Worm (Caenorhabditis elegans): ENCODE results near the gene srw-135.
"Not testable (repeated sequence)": the region's sequence is repeated elsewhere in the genome, so short reads cannot be mapped to it uniquely, and the experiment has no call there.

The srw-135 gene

ce11 chrV:2976287-2976686 is 35.0 kb downstream of the srw-135 start, which contains the start of gene srw-124:
srw-124 (plus strand) TSS chrV:2976587.
- no peak for TF ChIP-seq unc-120 (tag; optimal IDR thresholded peaks at IDR 0.05; ENCODE audit: poor library complexity, severe bottlenecking)

- not testable (repeated sequence) for TF ChIP-seq lsy-2 (tag; optimal IDR thresholded peaks at IDR 0.05); zip-8 (tag; optimal IDR thresholded peaks at IDR 0.05); ceh-43 (GFP tag; optimal IDR thresholded peaks at IDR 0.05)
Measured at ce11 chrV:2975285-2975684, 36.0 kb downstream of the srw-135 start, which contains the start of gene srw-123. srw-123 (minus strand) TSS chrV:2975385.

ce11 chrV:2971307-2971999 is 39.8 kb downstream of the srw-135 start, which contains the start of gene srw-129:
srw-129 (plus strand) TSS chrV:2971949.
- TF ChIP-seq sptf-1 (tag; optimal IDR thresholded peaks at IDR 0.05) (no peak), blmp-1 (tag; optimal IDR thresholded peaks at IDR 0.05) (no peak), bed-3 (GFP tag; optimal IDR thresholded peaks at IDR 0.05) (no peak), nhr-28 (tag; optimal IDR thresholded peaks at IDR 0.05) (no peak), unc-39 (tag; optimal IDR thresholded peaks at IDR 0.05) (no peak), M03D4.4 (tag; optimal IDR thresholded peaks at IDR 0.05) (no peak), elt-1 (tag; optimal IDR thresholded peaks at IDR 0.05; ENCODE audit: borderline replicate concordance, insufficient read depth) (no peak), hlh-1 (tag; optimal IDR thresholded peaks at IDR 0.05) (no peak), elt-3 (tag; optimal IDR thresholded peaks at IDR 0.05) (no peak), nhr-2 (tag; optimal IDR thresholded peaks at IDR 0.05) (no peak), tbx-8 (GFP tag; optimal IDR thresholded peaks at IDR 0.05) (no peak), drap-1 (GFP tag; optimal IDR thresholded peaks at IDR 0.05) (no peak), ceh-43 (GFP tag; optimal IDR thresholded peaks at IDR 0.05) (no peak), unc-120 (tag; optimal IDR thresholded peaks at IDR 0.05; ENCODE audit: poor library complexity, severe bottlenecking) (no peak), lsy-2 (tag; optimal IDR thresholded peaks at IDR 0.05) (no peak), mab-5 (tag; optimal IDR thresholded peaks at IDR 0.05) (no peak)

- TF ChIP-seq elt-1 (tag; optimal IDR thresholded peaks at IDR 0.05; ENCODE audit: borderline replicate concordance, insufficient read depth) (no peak), M03D4.4 (tag; optimal IDR thresholded peaks at IDR 0.05) (no peak), pha-4 (tag; optimal IDR thresholded peaks at IDR 0.05) (no peak), nhr-28 (tag; optimal IDR thresholded peaks at IDR 0.05) (no peak), flh-1 (GFP tag; optimal IDR thresholded peaks at IDR 0.05) (no peak), mab-5 (tag; optimal IDR thresholded peaks at IDR 0.05) (no peak), unc-62 (GFP tag; optimal IDR thresholded peaks at IDR 0.05) (no peak), unc-120 (tag; optimal IDR thresholded peaks at IDR 0.05; ENCODE audit: poor library complexity, severe bottlenecking) (no peak)
Measured at ce11 chrV:2964786-2965185, 46.5 kb downstream of the srw-135 start, which contains the start of gene srh-88. srh-88 (minus strand) TSS chrV:2964886.

- TF ChIP-seq snpc-4 (tag; optimal IDR thresholded peaks at IDR 0.05), result no peak
- no peak for TF ChIP-seq mls-2 (tag; optimal IDR thresholded peaks at IDR 0.05)
- no peak for TF ChIP-seq lin-32 (GFP tag; optimal IDR thresholded peaks at IDR 0.05)
- no peak for TF ChIP-seq lin-13 (tag; optimal IDR thresholded peaks at IDR 0.05)
- no peak for TF ChIP-seq unc-120 (tag; optimal IDR thresholded peaks at IDR 0.05; ENCODE audit: poor library complexity, severe bottlenecking)
- no peak for TF ChIP-seq mep-1 (tag; optimal IDR thresholded peaks at IDR 0.05)
Measured at ce11 chrV:2962960-2963359, 48.3 kb downstream of the srw-135 start, which contains the start of gene srw-138. srw-138 (minus strand) TSS chrV:2963060.

All from whole organism, mixed stage, embryonic.